Worm (Caenorhabditis elegans) whole organism, L4/young adult: ENCODE results near the gene srg-69.

Experiments
- dao-5 ChIP-seq: sonication (generic microtip); optimal IDR thresholded peaks from 2 replicates; lab custom pipeline; 2016; ENCODE audit warnings: missing genotype, missing genetic modification characterization, moderate library complexity, missing compliant biosample characterization
- him-1 ChIP-seq: sonication (generic microtip); optimal IDR thresholded peaks from 2 replicates; lab custom pipeline; 2016; ENCODE audit warnings: missing genotype, missing genetic modification reagents, missing genetic modification characterization, missing compliant biosample characterization

DNA sequence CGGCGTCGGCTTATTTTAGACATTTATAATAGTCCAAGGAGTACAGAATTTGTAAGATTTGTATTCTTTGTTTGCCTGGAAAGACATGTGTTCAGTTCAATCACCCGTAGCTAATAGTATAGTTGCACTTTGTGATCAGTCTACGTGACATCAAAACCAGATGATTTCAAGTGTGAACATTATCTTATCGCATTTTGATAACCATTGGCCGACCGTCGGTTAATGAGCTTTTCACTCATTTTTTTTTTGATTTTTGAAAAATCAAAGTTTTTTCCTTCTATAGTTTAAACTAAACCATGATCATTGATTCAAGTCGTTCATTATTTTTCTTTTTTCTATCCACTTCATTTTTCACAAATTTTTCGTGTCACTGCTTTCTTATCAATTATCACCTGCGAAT lies 48.3 kb upstream of the srg-69 start:
- TF ChIP-seq dao-5 (tag; lab: Kevin White, UChicago) (no peak), him-1 (tag; lab: Kevin White, UChicago) (no peak)
